Worm (Caenorhabditis elegans): ENCODE data around the gene ceh-90.

The ceh-90 gene

ce11 chrX:14161684-14162347 lies 5.0 kb upstream of the ceh-90 start, which contains the start of gene lgc-25 (continued):
- peak; percentile 91 for TF ChIP-seq tbp1 (GFP tag; optimal IDR thresholded peaks at IDR 0.05)
- TF ChIP-seq attf-3 (GFP tag; conservative IDR thresholded peaks at IDR 0.05), result no peak
- no peak for TF ChIP-seq attf-5 (GFP tag; optimal IDR thresholded peaks at IDR 0.05)
- peak; percentile 30 for TF ChIP-seq unc-130 (GFP tag; optimal IDR thresholded peaks at IDR 0.05)
- peak; percentile 78 for TF ChIP-seq Y56A3A.18 (GFP tag; IDR thresholded peaks at IDR 0.05)
- peak; percentile 84 for TF ChIP-seq lin-26 (GFP tag; IDR thresholded peaks at IDR 0.05)
- TF ChIP-seq let-607 (tag; optimal IDR thresholded peaks at IDR 0.05), result peak in 1 of 2 experiments; percentile 65
- TF ChIP-seq F57C9.4 (tag; optimal IDR thresholded peaks at IDR 0.05), result no peak
- peak; percentile 36 for TF ChIP-seq mxl-1 (tag; optimal IDR thresholded peaks at IDR 0.05)
- no peak for TF ChIP-seq nhr-27 (tag; optimal IDR thresholded peaks at IDR 0.05)
- no peak for TF ChIP-seq F57A8.1 (GFP tag; optimal IDR thresholded peaks at IDR 0.05)
- no peak for TF ChIP-seq ceh-79 (tag; optimal IDR thresholded peaks at IDR 0.05)
- TF ChIP-seq B0019.2 (GFP tag; conservative IDR thresholded peaks at IDR 0.05), result no peak
- no peak for TF ChIP-seq ceh-58 (GFP tag; IDR thresholded peaks at IDR 0.05)
- TF ChIP-seq madf-6 (GFP tag; IDR thresholded peaks at IDR 0.05), result no peak
- TF ChIP-seq lin-35 (GFP tag; optimal IDR thresholded peaks at IDR 0.05), result no peak
- TF ChIP-seq Y95B8A.8 (GFP tag; IDR thresholded peaks at IDR 0.05), result no peak
- peak; percentile 97 for TF ChIP-seq B0261.1 (tag; optimal IDR thresholded peaks at IDR 0.05)
- peak; percentile 82 for TF ChIP-seq die-1 (tag; optimal IDR thresholded peaks at IDR 0.05)
- no peak for TF ChIP-seq ama-1 (optimal IDR thresholded peaks at IDR 0.05)
- peak in 1 of 2 experiments; percentile 53 for TF ChIP-seq ama-1 (GFP tag; optimal IDR thresholded peaks at IDR 0.05)
- no peak for TF ChIP-seq sdz-38 (tag; optimal IDR thresholded peaks at IDR 0.05)
- TF ChIP-seq repo-1 (tag; optimal IDR thresholded peaks at IDR 0.05), result peak; percentile 71
- TF ChIP-seq tbx-9 (tag; optimal IDR thresholded peaks at IDR 0.05; ENCODE audit: borderline replicate concordance), result no peak
- no peak for TF ChIP-seq mel-28 (tag; optimal IDR thresholded peaks at IDR 0.05; ENCODE audit: borderline replicate concordance)
- TF ChIP-seq lin-54 (GFP tag; optimal IDR thresholded peaks at IDR 0.05), result peak; percentile 5
- TF ChIP-seq lag-1 (GFP tag; IDR thresholded peaks at IDR 0.05), result no peak
- TF ChIP-seq lsl-1 (GFP tag; optimal IDR thresholded peaks at IDR 0.05), result no peak
- TF ChIP-seq nfyb-1 (GFP tag; IDR thresholded peaks at IDR 0.05), result peak; percentile 65
- TF ChIP-seq nhr-120 (GFP tag; IDR thresholded peaks at IDR 0.05), result no peak
- TF ChIP-seq ceh-100 (GFP tag; IDR thresholded peaks at IDR 0.05), result no peak
- TF ChIP-seq nhr-80 (tag; optimal IDR thresholded peaks at IDR 0.05), result no peak
- TF ChIP-seq rec-8 (tag; optimal IDR thresholded peaks at IDR 0.05), result peak; percentile 59 to 73
- TF ChIP-seq egl-18 (GFP tag; IDR thresholded peaks at IDR 0.05), result no peak
- TF ChIP-seq bed-2 (GFP tag; IDR thresholded peaks at IDR 0.05), result 0 out of 2 replicates have a peak, but pooled peaks have one; percentile 46
- TF ChIP-seq ztf-22 (GFP tag; optimal IDR thresholded peaks at IDR 0.05), result no peak
- TF ChIP-seq madf-8 (GFP tag; conservative IDR thresholded peaks at IDR 0.05), result no peak
- no peak for TF ChIP-seq nfya-2 (GFP tag; IDR thresholded peaks at IDR 0.05)
- TF ChIP-seq chd-7 (tag; optimal IDR thresholded peaks at IDR 0.05), result no peak
- TF ChIP-seq C17E4.6 (GFP tag; IDR thresholded peaks at IDR 0.05), result no peak
- peak; percentile 21 for TF ChIP-seq atf-7 (tag; optimal IDR thresholded peaks at IDR 0.05)
- TF ChIP-seq rpc-1 (optimal IDR thresholded peaks at IDR 0.05), result peak; percentile 96
- peak; percentile 94 for TF ChIP-seq rpc-1 (tag; optimal IDR thresholded peaks at IDR 0.05)
- TF ChIP-seq Y79H2A.3 (GFP tag; conservative IDR thresholded peaks at IDR 0.05), result no peak
- no peak for TF ChIP-seq fkh-3 (tag; optimal IDR thresholded peaks at IDR 0.05)
- no peak for TF ChIP-seq pha-4 (tag; optimal IDR thresholded peaks at IDR 0.05)
- no peak for TF ChIP-seq aptf-3 (GFP tag; IDR thresholded peaks at IDR 0.05)
- peak; percentile 73 for TF ChIP-seq snpc-4 (GFP tag; optimal IDR thresholded peaks at IDR 0.05)
- TF ChIP-seq snpc-4 (tag; optimal IDR thresholded peaks at IDR 0.05), result peak in 3 of 4 experiments; percentile 73 to 77 (median 74)

All from whole organism, young adult.